Fruit fly (Drosophila melanogaster) whole organism, embryonic: ENCODE measurements around the gene CG5498.

Experiments
- Antp ChIP-seq: fragments of 200-800 bp; sonication (Bioruptor generic); optimal IDR thresholded peaks from 3 replicates; lab custom pipeline; 2016; ENCODE audit warnings: missing biosample characterization, missing genetic modification characterization
- BtbVII ChIP-seq: fragments of 200-800 bp; sonication (Bioruptor generic); optimal IDR thresholded peaks from 3 replicates; lab custom pipeline; 2017; ENCODE audit warnings: missing biosample characterization, mild to moderate bottlenecking, missing genetic modification characterization
- CG10462 ChIP-seq: fragments of 200-800 bp; sonication (Bioruptor generic); optimal IDR thresholded peaks from 2 replicates; lab custom pipeline; 2016; ENCODE audit warnings: missing biosample characterization, missing genetic modification characterization
- CG10654 ChIP-seq: fragments of 200-800 bp; sonication (Bioruptor generic); optimal IDR thresholded peaks from 2 replicates; lab custom pipeline; 2016; ENCODE audit warnings: missing biosample characterization, missing genetic modification characterization
- CG11247 ChIP-seq: fragments of 200-800 bp; sonication (Bioruptor generic); IDR thresholded peaks from 2 replicates; pipeline ENCODE4 v1.3.6; 2022; ENCODE audit warnings: missing biosample characterization, missing genetic modification characterization
- CG11723 ChIP-seq: fragments of 200-800 bp; sonication (Bioruptor generic); optimal IDR thresholded peaks from 2 replicates; lab custom pipeline; 2017; ENCODE audit warnings: missing biosample characterization, mild to moderate bottlenecking, missing genetic modification characterization
- CG12744 ChIP-seq: fragments of 200-800 bp; sonication (Bioruptor generic); optimal IDR thresholded peaks from 2 replicates; lab custom pipeline; 2016; ENCODE audit warnings: missing biosample characterization, missing genetic modification characterization
- CG13424 ChIP-seq: fragments of 200-800 bp; sonication (Bioruptor generic); optimal IDR thresholded peaks from 2 replicates; lab custom pipeline; 2019; ENCODE audit warnings: missing biosample characterization, mild to moderate bottlenecking, missing genetic modification characterization, moderate library complexity
- CG14710 ChIP-seq: fragments of 200-800 bp; sonication (Bioruptor generic); optimal IDR thresholded peaks from 3 replicates; lab custom pipeline; 2019; ENCODE audit warnings: missing biosample characterization, mild to moderate bottlenecking, missing genetic modification characterization, moderate library complexity
- CG17328 ChIP-seq: fragments of 200-800 bp; sonication (Bioruptor generic); IDR thresholded peaks from 2 replicates; pipeline ENCODE4 v1.3.6; 2022; ENCODE audit warnings: missing biosample characterization, missing genetic modification characterization
- CG17568 ChIP-seq: fragments of 200-800 bp; sonication (Bioruptor generic); optimal IDR thresholded peaks from 2 replicates; lab custom pipeline; 2018; ENCODE audit warnings: missing biosample characterization, mild to moderate bottlenecking, missing genetic modification characterization, moderate library complexity
- CG18476 ChIP-seq: fragments of 200-800 bp; sonication (Bioruptor generic); optimal IDR thresholded peaks from 2 replicates; lab custom pipeline; 2016; ENCODE audit warnings: missing biosample characterization, mild to moderate bottlenecking, missing genetic modification characterization
- CG2120 ChIP-seq: fragments of 200-800 bp; sonication (Bioruptor generic); optimal IDR thresholded peaks from 3 replicates; lab custom pipeline; 2016; ENCODE audit warnings: missing biosample characterization, missing genetic modification characterization
- CG33213 ChIP-seq: fragments of 200-800 bp; sonication (Bioruptor generic); optimal IDR thresholded peaks from 3 replicates; lab custom pipeline; 2016; ENCODE audit warnings: missing biosample characterization, missing genetic modification characterization
- CG4282 ChIP-seq: fragments of 200-800 bp; sonication (Bioruptor generic); optimal IDR thresholded peaks from 2 replicates; lab custom pipeline; 2016; ENCODE audit warnings: missing biosample characterization, missing genetic modification characterization
- CG5180 ChIP-seq: fragments of 200-800 bp; sonication (Bioruptor generic); optimal IDR thresholded peaks from 3 replicates; lab custom pipeline; 2017; ENCODE audit warnings: missing biosample characterization, missing genetic modification characterization, mild to moderate bottlenecking, moderate library complexity, missing genetic modification reagents
- CG5953 ChIP-seq: fragments of 200-800 bp; sonication (Bioruptor generic); IDR thresholded peaks from 2 replicates; pipeline ENCODE4 v1.3.6; 2022; ENCODE audit warnings: missing biosample characterization, missing genetic modification characterization
- CG6765 ChIP-seq: fragments of 200-800 bp; sonication (Bioruptor generic); optimal IDR thresholded peaks from 3 replicates; lab custom pipeline; 2017; ENCODE audit warnings: missing biosample characterization, mild to moderate bottlenecking, missing genetic modification characterization
- CG7357 ChIP-seq: fragments of 200-800 bp; sonication (Bioruptor generic); IDR thresholded peaks from 3 replicates; pipeline ENCODE4 v1.3.6; 2022; ENCODE audit warnings: missing biosample characterization, missing genetic modification characterization
- CG7556 ChIP-seq: fragments of 200-800 bp; sonication (Bioruptor generic); optimal IDR thresholded peaks from 2 replicates; lab custom pipeline; 2017; ENCODE audit warnings: missing biosample characterization, mild to moderate bottlenecking, missing genetic modification characterization
- CG7928 ChIP-seq: fragments of 200-800 bp; sonication (Bioruptor generic); optimal IDR thresholded peaks from 2 replicates; lab custom pipeline; 2017; ENCODE audit warnings: missing biosample characterization, mild to moderate bottlenecking, missing genetic modification characterization
- CG9437 ChIP-seq: fragments of 200-800 bp; sonication (Bioruptor generic); optimal IDR thresholded peaks from 2 replicates; lab custom pipeline; 2018; ENCODE audit warnings: missing biosample characterization, mild to moderate bottlenecking, missing genetic modification characterization
- CHES-1-like ChIP-seq: fragments of 200-800 bp; sonication (Bioruptor generic); optimal IDR thresholded peaks from 2 replicates; lab custom pipeline; 2016; ENCODE audit warnings: missing biosample characterization, missing genetic modification characterization
- D19A ChIP-seq: fragments of 200-800 bp; optimal IDR thresholded peaks from 3 replicates; lab custom pipeline; 2019; ENCODE audit warnings: missing biosample characterization, mild to moderate bottlenecking, missing genetic modification characterization, moderate library complexity
- Dfd ChIP-seq, 2 experiments: fragments of >200 bp; optimal IDR thresholded peaks; 2 replicates each; lab custom pipeline; 2017; ENCODE audit warnings: missing biosample characterization in 2 of 2, missing genetic modification characterization in 2 of 2
- Dip3 ChIP-seq: fragments of 200-800 bp; sonication (Bioruptor generic); optimal IDR thresholded peaks from 3 replicates; lab custom pipeline; 2016; ENCODE audit warnings: missing biosample characterization, missing genetic modification characterization
- Doc2 ChIP-seq: fragments of 200-800 bp; sonication (Bioruptor generic); IDR thresholded peaks from 2 replicates; pipeline ENCODE4 v1.3.6; 2022; ENCODE audit warnings: missing biosample characterization, missing genetic modification characterization
- Drgx ChIP-seq: fragments of 200-800 bp; sonication (Bioruptor generic); IDR thresholded peaks from 2 replicates; pipeline ENCODE4 v1.3.6; 2022; ENCODE audit warnings: missing biosample characterization, missing genetic modification characterization
- H2.0 ChIP-seq: fragments of 200-800 bp; sonication (Bioruptor generic); IDR thresholded peaks from 2 replicates; pipeline ENCODE4 v1.3.6; 2022; ENCODE audit warnings: missing biosample characterization, missing genetic modification characterization
- HLH4C ChIP-seq: fragments of 200-800 bp; sonication (Bioruptor generic); IDR thresholded peaks from 3 replicates; pipeline ENCODE4 v1.3.6; 2022; ENCODE audit warnings: missing biosample characterization, missing genetic modification characterization; ENCODE audit not compliant: partially characterized antibody
- Hr51 ChIP-seq, 2 experiments: fragments of 200-800 bp; sonication (Bioruptor generic); optimal IDR thresholded peaks; 2 replicates in 1 of 2; 3 replicates in 1 of 2; lab custom pipeline; 2016 to 2018; ENCODE audit warnings: missing biosample characterization in 2 of 2, missing genetic modification characterization in 2 of 2, mild to moderate bottlenecking in 1 of 2, moderate library complexity in 1 of 2
- Jarid2 ChIP-seq: fragments of 200-800 bp; sonication (Bioruptor generic); optimal IDR thresholded peaks from 3 replicates; lab custom pipeline; 2017; ENCODE audit warnings: mild to moderate bottlenecking, missing biosample characterization, missing genetic modification reagents, missing genetic modification characterization
- Kr ChIP-seq: fragments of 200-800 bp; sonication (Bioruptor generic); optimal IDR thresholded peaks from 2 replicates; lab custom pipeline; 2017; ENCODE audit warnings: missing biosample characterization, mild to moderate bottlenecking, missing genetic modification characterization
- TFAM ChIP-seq: fragments of 200-800 bp; sonication (Bioruptor generic); optimal IDR thresholded peaks from 2 replicates; lab custom pipeline; 2017; ENCODE audit warnings: missing biosample characterization, missing genetic modification characterization, inconsistent platforms
- abd-A ChIP-seq: fragments of 200-800 bp; sonication (Bioruptor generic); optimal IDR thresholded peaks from 3 replicates; lab custom pipeline; 2019; ENCODE audit warnings: missing biosample characterization, mild to moderate bottlenecking, missing genetic modification characterization, moderate library complexity
- ase ChIP-seq: fragments of 200-800 bp; sonication (Bioruptor generic); IDR thresholded peaks from 3 replicates; pipeline ENCODE4 v1.3.6; 2022; ENCODE audit warnings: missing biosample characterization, missing genetic modification characterization
- cad ChIP-seq: fragments of >200 bp; optimal IDR thresholded peaks from 2 replicates; lab custom pipeline; 2017; ENCODE audit warnings: missing biosample characterization, missing genetic modification characterization
- cato ChIP-seq: fragments of 200-800 bp; sonication (Bioruptor generic); optimal IDR thresholded peaks from 2 replicates; lab custom pipeline; 2016; ENCODE audit warnings: missing biosample characterization, missing genetic modification characterization, borderline replicate concordance
- chn ChIP-seq: fragments of 200-800 bp; sonication (Bioruptor generic); optimal IDR thresholded peaks from 2 replicates; lab custom pipeline; 2016; ENCODE audit warnings: missing biosample characterization, missing genetic modification characterization
- croc ChIP-seq: fragments of 200-800 bp; sonication (Bioruptor generic); conservative IDR thresholded peaks from 3 replicates; pipeline ENCODE4 v1.3.6; 2022; ENCODE audit warnings: missing biosample characterization, missing genetic modification characterization
- dmrt11E ChIP-seq: fragments of 200-800 bp; sonication (Bioruptor generic); optimal IDR thresholded peaks from 3 replicates; lab custom pipeline; 2018; ENCODE audit warnings: missing biosample characterization, mild to moderate bottlenecking, missing genetic modification characterization, moderate library complexity
- eyg ChIP-seq: fragments of 200-800 bp; sonication (Bioruptor generic); optimal IDR thresholded peaks from 3 replicates; lab custom pipeline; 2016; ENCODE audit warnings: missing biosample characterization, missing genetic modification characterization
- ftz-f1 ChIP-seq: fragments of 200-800 bp; sonication (Bioruptor generic); optimal IDR thresholded peaks from 2 replicates; lab custom pipeline; 2016; ENCODE audit warnings: missing biosample characterization, missing genetic modification characterization
- gcm ChIP-seq: fragments of 200-800 bp; sonication (Bioruptor generic); optimal IDR thresholded peaks from 2 replicates; lab custom pipeline; 2019; ENCODE audit warnings: missing biosample characterization, mild to moderate bottlenecking, missing genetic modification characterization, moderate library complexity
- hb ChIP-seq: fragments of 200-800 bp; sonication (Bioruptor generic); IDR thresholded peaks from 3 replicates; pipeline ENCODE4 v1.3.6; 2022; ENCODE audit warnings: missing biosample characterization, missing genetic modification characterization; ENCODE audit not compliant: partially characterized antibody
- ind ChIP-seq: fragments of 200-800 bp; sonication (Bioruptor generic); optimal IDR thresholded peaks from 3 replicates; lab custom pipeline; 2016; ENCODE audit warnings: missing biosample characterization, missing genetic modification characterization
- kay ChIP-seq: fragments of 200-800 bp; sonication (Bioruptor generic); optimal IDR thresholded peaks from 2 replicates; lab custom pipeline; 2016; ENCODE audit warnings: missing biosample characterization, missing genetic modification characterization
- phol ChIP-seq: fragments of 200-800 bp; sonication (Bioruptor generic); optimal IDR thresholded peaks from 3 replicates; lab custom pipeline; 2018; ENCODE audit warnings: missing biosample characterization, mild to moderate bottlenecking, missing genetic modification characterization, moderate library complexity
- tap ChIP-seq: fragments of 200-800 bp; optimal IDR thresholded peaks from 3 replicates; lab custom pipeline; 2019; ENCODE audit warnings: missing biosample characterization, mild to moderate bottlenecking, missing genetic modification characterization, moderate library complexity
- tll ChIP-seq, 2 experiments: fragments of 200-800 bp in 1 of 2; fragments of >200 bp in 1 of 2; sonication (Bioruptor generic) in 1 of 2; optimal IDR thresholded peaks; 2 replicates each; lab custom pipeline; 2017 to 2019; ENCODE audit warnings: missing biosample characterization in 2 of 2, missing genetic modification characterization in 2 of 2, mild to moderate bottlenecking in 1 of 2, moderate library complexity in 1 of 2

CG5498 gene

DNA sequence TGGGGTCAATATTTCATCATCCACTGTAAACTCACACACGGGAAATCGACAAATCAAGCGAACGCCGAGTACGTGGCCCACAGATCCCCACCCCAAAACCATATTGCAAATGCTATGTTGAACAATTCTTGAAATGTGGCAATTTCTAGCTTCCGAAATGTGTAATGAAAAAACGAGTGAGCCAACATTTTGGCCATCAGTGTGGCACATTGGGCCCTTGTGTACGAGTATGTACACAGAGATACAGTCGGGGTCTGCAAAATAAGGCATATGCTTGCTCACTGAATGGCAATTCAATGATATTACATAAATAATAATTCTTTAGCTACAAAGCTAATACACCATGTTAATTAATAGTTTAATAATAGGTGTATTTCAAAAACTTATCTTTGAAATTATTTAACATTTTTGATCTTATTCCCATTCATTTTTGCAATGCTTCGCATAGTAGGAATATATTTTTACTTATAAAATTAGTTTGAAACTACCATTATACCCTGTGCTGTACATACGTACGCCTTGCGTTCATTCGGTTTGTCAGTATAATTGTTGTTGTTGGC lies 15.7 kb upstream of the CG5498 start (continued):
- TF ChIP-seq ind (GFP tag; lab: Kevin White, UChicago) = peak; percentile 88
- TF ChIP-seq CG10462 (GFP tag; lab: Kevin White, UChicago) = peak; percentile 80
- TF ChIP-seq dmrt11E = peak; percentile 71
- peak; percentile 78 for TF ChIP-seq chn (GFP tag; lab: Kevin White, UChicago)
- TF ChIP-seq ftz-f1 = no peak
- no peak for TF ChIP-seq Dfd (GFP tag; optimal IDR thresholded peaks at IDR 0.05; lab: Kevin White, UChicago)
- peak; percentile 83 for TF ChIP-seq CG17568 (GFP tag; lab: Kevin White, UChicago)
- peak; percentile 72 for TF ChIP-seq croc (GFP tag; lab: Robert Waterston, UW)
- TF ChIP-seq CG18476 (GFP tag; lab: Kevin White, UChicago) = peak; percentile 85
- peak; percentile 58 for TF ChIP-seq CG17328 (GFP tag; lab: Robert Waterston, UW)
- TF ChIP-seq tap = peak; percentile 92
- peak; percentile 85 for TF ChIP-seq CG6765
- TF ChIP-seq CG11723 (GFP tag; lab: Kevin White, UChicago) = peak; percentile 80
- TF ChIP-seq phol (tag; lab: Kevin White, UChicago) = peak; percentile 87
- peak; percentile 58 for TF ChIP-seq cato (GFP tag; lab: Kevin White, UChicago)
- TF ChIP-seq CG7357 = peak; percentile 72
- peak; percentile 77 for TF ChIP-seq CG11247 (GFP tag; lab: Robert Waterston, UW)
- TF ChIP-seq CG5180 (GFP tag; lab: Kevin White, UChicago) = peak; percentile 80
- peak; percentile 54 for TF ChIP-seq abd-A (tag; lab: Kevin White, UChicago)
- peak; percentile 20 for TF ChIP-seq TFAM
- TF ChIP-seq Hr51 (GFP tag; optimal IDR thresholded peaks at IDR 0.05; lab: Kevin White, UChicago) = peak; percentile 75 to 95
- TF ChIP-seq D19A (tag; lab: Kevin White, UChicago) = peak; percentile 84
- peak; percentile 86 for TF ChIP-seq CG4282 (GFP tag; lab: Kevin White, UChicago)
- TF ChIP-seq Kr (GFP tag; lab: Kevin White, UChicago) = no peak
- TF ChIP-seq CG7928 = peak; percentile 26
- TF ChIP-seq BtbVII (GFP tag; lab: Kevin White, UChicago) = peak; percentile 78
- peak; percentile 78 for TF ChIP-seq CG12744
- peak; percentile 85 for TF ChIP-seq CG9437
- no peak for TF ChIP-seq cad (GFP tag; lab: Kevin White, UChicago)
- peak; percentile 94 for TF ChIP-seq CG13424 (tag; lab: Kevin White, UChicago)
- peak; percentile 92 for TF ChIP-seq Drgx (GFP tag; lab: Robert Waterston, UW)
- peak; percentile 83 for TF ChIP-seq CG10654 (GFP tag; lab: Kevin White, UChicago)
- peak; percentile 93 for TF ChIP-seq CG2120 (GFP tag; lab: Kevin White, UChicago)
- no peak for TF ChIP-seq hb (GFP tag; lab: Robert Waterston, UW)
- TF ChIP-seq CG33213 = peak; percentile 65
- peak; percentile 71 for TF ChIP-seq CHES-1-like (GFP tag; lab: Kevin White, UChicago)
- TF ChIP-seq eyg (GFP tag; lab: Kevin White, UChicago) = peak; percentile 53
- TF ChIP-seq CG14710 = peak; percentile 72
- no peak for TF ChIP-seq tll (GFP tag; optimal IDR thresholded peaks at IDR 0.05; lab: Kevin White, UChicago)
- no peak for TF ChIP-seq Doc2 (GFP tag; lab: Robert Waterston, UW)
- TF ChIP-seq Antp (GFP tag; lab: Kevin White, UChicago) = peak; percentile 77
- peak; percentile 89 for TF ChIP-seq gcm (GFP tag; lab: Kevin White, UChicago)
- TF ChIP-seq Dip3 (GFP tag; lab: Kevin White, UChicago) = peak; percentile 84
- peak; percentile 68 for TF ChIP-seq CG5953 (GFP tag; lab: Robert Waterston, UW)
- peak; percentile 89 for TF ChIP-seq CG7556 (GFP tag; lab: Kevin White, UChicago)
- TF ChIP-seq H2.0 = peak; percentile 77
- peak; percentile 76; the same call in 2 of the 3 replicates for TF ChIP-seq ase (GFP tag; lab: Robert Waterston, UW)
- peak; percentile 46 for TF ChIP-seq Jarid2 (GFP tag; lab: Kevin White, UChicago)
- no peak for TF ChIP-seq HLH4C (GFP tag; lab: Robert Waterston, UW)
- peak; percentile 80 for TF ChIP-seq kay (GFP tag; lab: Kevin White, UChicago)
